Worm (Caenorhabditis elegans) whole organism, mixed stage, embryonic: ENCODE data around the gene D2063.1.
"Not testable (repeated sequence)": the region's sequence is repeated elsewhere in the genome, so short reads cannot be mapped to it uniquely, and the experiment has no call there.

Experiments
- blmp-1 ChIP-seq: fragments of 150-350 bp; optimal IDR thresholded peaks from 2 replicates; lab custom pipeline; 2014; ENCODE audit warnings: missing biosample characterization, missing genetic modification characterization
- ceh-39 ChIP-seq: fragments of 150-350 bp; optimal IDR thresholded peaks from 2 replicates; lab custom pipeline; 2014; ENCODE audit warnings: missing biosample characterization, missing genetic modification characterization
- ceh-43 ChIP-seq: fragments of 200-800 bp; sonication (Bioruptor generic); optimal IDR thresholded peaks from 2 replicates; lab custom pipeline; 2018; ENCODE audit warnings: mild to moderate bottlenecking, missing genetic modification characterization, moderate library complexity, missing compliant biosample characterization
- ceh-83 ChIP-seq: fragments of 200-800 bp; sonication (Bioruptor generic); optimal IDR thresholded peaks from 2 replicates; lab custom pipeline; 2018; ENCODE audit warnings: mild to moderate bottlenecking, missing genetic modification characterization, missing compliant biosample characterization
- ces-1 ChIP-seq: fragments of 150-350 bp; optimal IDR thresholded peaks from 2 replicates; lab custom pipeline; 2014; ENCODE audit warnings: missing biosample characterization, missing genetic modification reagents, missing genetic modification characterization
- cnd-1 ChIP-seq: fragments of 200-800 bp; sonication (Bioruptor generic); optimal IDR thresholded peaks from 2 replicates; lab custom pipeline; 2018; ENCODE audit warnings: mild to moderate bottlenecking, missing genetic modification characterization, missing compliant biosample characterization
- drap-1 ChIP-seq: fragments of 200-800 bp; sonication (Bioruptor generic); optimal IDR thresholded peaks from 3 replicates; lab custom pipeline; 2018; ENCODE audit warnings: mild to moderate bottlenecking, missing genetic modification characterization, missing compliant biosample characterization
- elt-1 ChIP-seq: sonication (generic microtip); optimal IDR thresholded peaks from 2 replicates; lab custom pipeline; 2017; ENCODE audit warnings: missing genetic modification characterization, mild to moderate bottlenecking, missing compliant biosample characterization, antibody characterized with exemption, moderate library complexity, borderline replicate concordance; ENCODE audit not compliant: insufficient read depth
- elt-3 ChIP-seq: fragments of 150-350 bp; optimal IDR thresholded peaks from 2 replicates; lab custom pipeline; 2014; ENCODE audit warnings: missing biosample characterization, missing genetic modification characterization
- flh-1 ChIP-seq: fragments of 200-800 bp; sonication (Bioruptor generic); optimal IDR thresholded peaks from 2 replicates; lab custom pipeline; 2018; ENCODE audit warnings: mild to moderate bottlenecking, missing genetic modification characterization, moderate library complexity, missing compliant biosample characterization
- ham-2 ChIP-seq: fragments of 200-800 bp; sonication (Bioruptor generic); optimal IDR thresholded peaks from 2 replicates; lab custom pipeline; 2018; ENCODE audit warnings: mild to moderate bottlenecking, missing genetic modification characterization, missing compliant biosample characterization
- hlh-1 ChIP-seq: fragments of 150-350 bp; optimal IDR thresholded peaks from 2 replicates; lab custom pipeline; 2014; ENCODE audit warnings: missing biosample characterization, missing genetic modification reagents, missing genetic modification characterization
- lin-32 ChIP-seq: fragments of 200-800 bp; sonication (Bioruptor generic); optimal IDR thresholded peaks from 2 replicates; lab custom pipeline; 2018; ENCODE audit warnings: mild to moderate bottlenecking, missing genetic modification characterization, missing compliant biosample characterization
- lsy-2 ChIP-seq: fragments of 150-350 bp; optimal IDR thresholded peaks from 2 replicates; lab custom pipeline; 2014; ENCODE audit warnings: missing biosample characterization, missing genetic modification characterization
- mab-5 ChIP-seq: fragments of 150-350 bp; optimal IDR thresholded peaks from 2 replicates; lab custom pipeline; 2014; ENCODE audit warnings: missing biosample characterization, missing genetic modification characterization
- mep-1 ChIP-seq: fragments of 150-350 bp; optimal IDR thresholded peaks from 2 replicates; lab custom pipeline; 2017; ENCODE audit warnings: missing biosample characterization, missing genetic modification reagents, missing genetic modification characterization, inconsistent platforms
- mls-2 ChIP-seq: sonication (generic microtip); optimal IDR thresholded peaks from 2 replicates; lab custom pipeline; 2016; ENCODE audit warnings: mild to moderate bottlenecking, missing genetic modification characterization, moderate library complexity, missing compliant biosample characterization
- nhr-12 ChIP-seq: fragments of 150-350 bp; optimal IDR thresholded peaks from 2 replicates; lab custom pipeline; 2014; ENCODE audit warnings: missing biosample characterization, missing genetic modification characterization
- nhr-2 ChIP-seq: fragments of 150-350 bp; optimal IDR thresholded peaks from 2 replicates; lab custom pipeline; 2014; ENCODE audit warnings: missing biosample characterization, missing genetic modification characterization
- nhr-237 ChIP-seq: fragments of 150-350 bp; optimal IDR thresholded peaks from 2 replicates; lab custom pipeline; 2014; ENCODE audit warnings: missing biosample characterization, missing genetic modification characterization
- nhr-28 ChIP-seq: fragments of 150-350 bp; optimal IDR thresholded peaks from 2 replicates; lab custom pipeline; 2014; ENCODE audit warnings: missing biosample characterization, missing genetic modification characterization
- pha-4 ChIP-seq: fragments of 150-350 bp; optimal IDR thresholded peaks from 2 replicates; lab custom pipeline; 2018; ENCODE audit warnings: missing biosample characterization, missing genetic modification reagents, missing genetic modification characterization
- sem-2 ChIP-seq: fragments of 200-800 bp; sonication (Bioruptor generic); optimal IDR thresholded peaks from 2 replicates; lab custom pipeline; 2018; ENCODE audit warnings: mild to moderate bottlenecking, missing genetic modification characterization, missing compliant biosample characterization
- snpc-4 ChIP-seq: fragments of 150-350 bp; optimal IDR thresholded peaks from 2 replicates; lab custom pipeline; 2014; ENCODE audit warnings: missing biosample characterization, missing genetic modification characterization
- tbx-8 ChIP-seq: fragments of 200-800 bp; sonication (Bioruptor generic); optimal IDR thresholded peaks from 2 replicates; lab custom pipeline; 2018; ENCODE audit warnings: mild to moderate bottlenecking, missing genetic modification characterization, moderate library complexity, missing compliant biosample characterization
- unc-120 ChIP-seq: sonication (generic microtip); optimal IDR thresholded peaks from 2 replicates; lab custom pipeline; 2017; ENCODE audit warnings: missing genetic modification characterization, missing compliant biosample characterization; ENCODE audit not compliant: poor library complexity, severe bottlenecking
- unc-39 ChIP-seq: fragments of 150-350 bp; optimal IDR thresholded peaks from 2 replicates; lab custom pipeline; 2014; ENCODE audit warnings: missing biosample characterization, missing genetic modification characterization
- unc-62 ChIP-seq: fragments of 150-350 bp; optimal IDR thresholded peaks from 2 replicates; lab custom pipeline; 2014; ENCODE audit warnings: missing biosample characterization, missing genetic modification reagents, missing genetic modification characterization
- zip-8 ChIP-seq: fragments of 150-350 bp; optimal IDR thresholded peaks from 2 replicates; lab custom pipeline; 2014; ENCODE audit warnings: missing biosample characterization, missing genetic modification characterization
- ztf-11 ChIP-seq: fragments of 150-350 bp; optimal IDR thresholded peaks from 2 replicates; lab custom pipeline; 2014; ENCODE audit warnings: missing biosample characterization, missing genetic modification characterization

D2063.1 gene

ce11 chrV:4332450-4332849 lies 5.5 kb downstream of the D2063.1 start, which contains the start of gene oac-12:
TSS of gene oac-12 (minus strand) at chrV:4332550.
- no peak for TF ChIP-seq snpc-4 (tag; lab: Kevin White, UChicago)
- TF ChIP-seq sem-2 (GFP tag; lab: Kevin White, UChicago) = no peak
- TF ChIP-seq ham-2 (GFP tag; lab: Kevin White, UChicago) = no peak
- TF ChIP-seq ceh-83 (GFP tag; lab: Kevin White, UChicago) = no peak
- no peak for TF ChIP-seq cnd-1 (tag; lab: Kevin White, UChicago)
- no peak for TF ChIP-seq nhr-28 (tag; lab: Kevin White, UChicago)
- no peak for TF ChIP-seq unc-120 (tag; lab: Kevin White, UChicago)
- TF ChIP-seq mab-5 (tag; lab: Kevin White, UChicago) = no peak
- TF ChIP-seq hlh-1 (tag; lab: Kevin White, UChicago) = no peak
- no peak for TF ChIP-seq elt-3

ce11 chrV:4336462-4336861 lies 9.5 kb downstream of the D2063.1 start, which contains the start of gene irld-1:
TSS of gene irld-1 (plus strand) at chrV:4336762.
- not testable (repeated sequence) for TF ChIP-seq sem-2 (GFP tag; lab: Kevin White, UChicago); snpc-4 (tag; lab: Kevin White, UChicago); hlh-1 (tag; lab: Kevin White, UChicago)
- TF ChIP-seq, all 35 proteins: peak for 0; not testable (repeated sequence) for 35

- no peak for TF ChIP-seq ceh-39 (tag; lab: Kevin White, UChicago)
- TF ChIP-seq flh-1 (GFP tag; lab: Kevin White, UChicago) = no peak
- TF ChIP-seq lsy-2 (tag; lab: Kevin White, UChicago) = no peak
- TF ChIP-seq blmp-1 (tag; lab: Kevin White, UChicago) = no peak
- no peak for TF ChIP-seq unc-120 (tag; lab: Kevin White, UChicago)
- TF ChIP-seq zip-8 = no peak
- TF ChIP-seq drap-1 = no peak
- TF ChIP-seq sem-2 (GFP tag; lab: Kevin White, UChicago) = no peak
- TF ChIP-seq ceh-43 (GFP tag; lab: Kevin White, UChicago) = no peak
- no peak for TF ChIP-seq nhr-2 (tag; lab: Kevin White, UChicago)
- TF ChIP-seq pha-4 (tag; lab: Kevin White, UChicago) = no peak
- no peak for TF ChIP-seq hlh-1 (tag; lab: Kevin White, UChicago)
- TF ChIP-seq elt-3 = no peak
- no peak for TF ChIP-seq lin-32 (GFP tag; lab: Kevin White, UChicago)
- no peak for TF ChIP-seq ces-1 (GFP tag; lab: Kevin White, UChicago)
- TF ChIP-seq nhr-28 (tag; lab: Kevin White, UChicago) = no peak
- TF ChIP-seq tbx-8 = no peak
- TF ChIP-seq unc-39 (tag; lab: Kevin White, UChicago) = no peak
- no peak for TF ChIP-seq mls-2
- no peak for TF ChIP-seq mep-1 (tag; lab: Kevin White, UChicago)
- TF ChIP-seq, all 35 proteins: peak for 0
These were observed 12.6 kb downstream of the D2063.1 start for ce11 chrV:4339479-4339878.

- TF ChIP-seq flh-1 (GFP tag; lab: Kevin White, UChicago) = no peak
- no peak for TF ChIP-seq nhr-28 (tag; lab: Kevin White, UChicago)
- TF ChIP-seq tbx-8 = no peak
- TF ChIP-seq lsy-2 (tag; lab: Kevin White, UChicago) = no peak
- TF ChIP-seq nhr-2 (tag; lab: Kevin White, UChicago) = no peak
- TF ChIP-seq mls-2 = no peak
- no peak for TF ChIP-seq ceh-43 (GFP tag; lab: Kevin White, UChicago)
- TF ChIP-seq pha-4 (tag; lab: Kevin White, UChicago) = no peak
- TF ChIP-seq ces-1 (GFP tag; lab: Kevin White, UChicago) = no peak
- TF ChIP-seq nhr-237 = no peak
- no peak for TF ChIP-seq ceh-39 (tag; lab: Kevin White, UChicago)
- no peak for TF ChIP-seq nhr-12 (tag; lab: Kevin White, UChicago)
- no peak for TF ChIP-seq unc-39 (tag; lab: Kevin White, UChicago)
- no peak for TF ChIP-seq ham-2 (GFP tag; lab: Kevin White, UChicago)
- TF ChIP-seq elt-1 = no peak
- no peak for TF ChIP-seq unc-120 (tag; lab: Kevin White, UChicago)
- TF ChIP-seq, all 35 proteins: peak for 0
These were observed 14.3 kb downstream of the D2063.1 start, which contains the start of gene glrx-3 for ce11 chrV:4341208-4341607. TSS of gene glrx-3 (minus strand) at chrV:4341308.

ce11 chrV:4341736-4342135 lies 14.8 kb downstream of the D2063.1 start:
- TF ChIP-seq blmp-1 (tag; lab: Kevin White, UChicago) = no peak
- TF ChIP-seq flh-1 (GFP tag; lab: Kevin White, UChicago) = no peak
- no peak for TF ChIP-seq unc-62 (GFP tag; lab: Kevin White, UChicago)
- TF ChIP-seq pha-4 (tag; lab: Kevin White, UChicago) = no peak
- TF ChIP-seq ztf-11 (tag; lab: Kevin White, UChicago) = no peak
- no peak for TF ChIP-seq mab-5 (tag; lab: Kevin White, UChicago)
- TF ChIP-seq elt-3 = no peak
- TF ChIP-seq ham-2 (GFP tag; lab: Kevin White, UChicago) = no peak
- TF ChIP-seq ceh-39 (tag; lab: Kevin White, UChicago) = no peak
- TF ChIP-seq lsy-2 (tag; lab: Kevin White, UChicago) = no peak
